Worm (Caenorhabditis elegans) whole organism, L3 larva: ENCODE data around the gene E02A10.4.

Source experiments
- R02D3.7 ChIP-seq: fragments of 150-350 bp; optimal IDR thresholded peaks from 2 replicates; lab custom pipeline; 2014; ENCODE audit warnings: missing biosample characterization, missing genetic modification characterization
- ZK546.5 ChIP-seq: sonication (generic microtip); optimal IDR thresholded peaks from 2 replicates; lab custom pipeline; 2017; ENCODE audit warnings: missing biosample characterization, missing genetic modification characterization
- ama-1 ChIP-seq: fragments of 150-350 bp; optimal IDR thresholded peaks from 2 replicates; lab custom pipeline; 2018
- ceh-16 ChIP-seq: sonication (generic microtip); optimal IDR thresholded peaks from 2 replicates; lab custom pipeline; 2017; ENCODE audit warnings: missing biosample characterization, missing genetic modification characterization
- ceh-28 ChIP-seq: fragments of 150-350 bp; optimal IDR thresholded peaks from 2 replicates; lab custom pipeline; 2014; ENCODE audit warnings: missing biosample characterization, missing genetic modification reagents, missing genetic modification characterization
- ceh-82 ChIP-seq: fragments of 150-350 bp; optimal IDR thresholded peaks from 2 replicates; lab custom pipeline; 2014; ENCODE audit warnings: missing biosample characterization, missing genetic modification characterization
- egl-5 ChIP-seq: fragments of 150-350 bp; optimal IDR thresholded peaks from 2 replicates; lab custom pipeline; 2017; ENCODE audit warnings: missing biosample characterization, missing genetic modification reagents, missing genetic modification characterization, inconsistent platforms
- elt-3 ChIP-seq, 3 experiments: fragments of 150-350 bp in 1 of 3; sonication (generic microtip) in 2 of 3; optimal IDR thresholded peaks; 2 replicates in 2 of 3; 4 replicates in 1 of 3; lab custom pipeline; 2014 to 2017; ENCODE audit warnings: missing biosample characterization in 3 of 3, missing genetic modification characterization in 3 of 3
- fkh-10 ChIP-seq: sonication (generic microtip); optimal IDR thresholded peaks from 2 replicates; lab custom pipeline; 2017; ENCODE audit warnings: missing biosample characterization, missing genetic modification reagents, missing genetic modification characterization
- fos-1 ChIP-seq: fragments of 150-350 bp; optimal IDR thresholded peaks from 2 replicates; lab custom pipeline; 2014; ENCODE audit warnings: missing biosample characterization, missing genetic modification characterization
- hmg-11 ChIP-seq: sonication (generic microtip); optimal IDR thresholded peaks from 2 replicates; lab custom pipeline; 2016; ENCODE audit warnings: missing genetic modification characterization, missing compliant biosample characterization
- lin-39 ChIP-seq: fragments of 150-350 bp; optimal IDR thresholded peaks from 2 replicates; lab custom pipeline; 2018; ENCODE audit warnings: missing biosample characterization, missing genetic modification reagents, missing genetic modification characterization
- mml-1 ChIP-seq: fragments of 150-350 bp; sonication (generic microtip); optimal IDR thresholded peaks from 3 replicates; lab custom pipeline; 2014; ENCODE audit warnings: missing biosample characterization, missing genetic modification characterization
- nfya-1 ChIP-seq: sonication (generic microtip); optimal IDR thresholded peaks from 2 replicates; lab custom pipeline; 2017; ENCODE audit warnings: missing genetic modification characterization, mild to moderate bottlenecking, missing compliant biosample characterization, antibody characterized with exemption, moderate library complexity; ENCODE audit not compliant: insufficient read depth
- nhr-11 ChIP-seq: fragments of 150-350 bp; optimal IDR thresholded peaks from 2 replicates; lab custom pipeline; 2014; ENCODE audit warnings: missing biosample characterization, missing genetic modification characterization
- nhr-23 ChIP-seq: fragments of 150-350 bp; optimal IDR thresholded peaks from 2 replicates; lab custom pipeline; 2014; ENCODE audit warnings: missing biosample characterization, missing genetic modification reagents, missing genetic modification characterization
- nhr-237 ChIP-seq: fragments of 150-350 bp; optimal IDR thresholded peaks from 2 replicates; lab custom pipeline; 2014; ENCODE audit warnings: missing biosample characterization, missing genetic modification characterization
- nhr-25 ChIP-seq: sonication (generic microtip); optimal IDR thresholded peaks from 2 replicates; lab custom pipeline; 2017; ENCODE audit warnings: missing biosample characterization, missing genetic modification characterization
- nhr-43 ChIP-seq: sonication (generic microtip); optimal IDR thresholded peaks from 2 replicates; lab custom pipeline; 2016; ENCODE audit warnings: mild to moderate bottlenecking, missing genetic modification characterization, missing compliant biosample characterization; ENCODE audit not compliant: poor library complexity, severe bottlenecking
- nhr-67 ChIP-seq: fragments of 150-350 bp; optimal IDR thresholded peaks from 2 replicates; lab custom pipeline; 2014; ENCODE audit warnings: missing biosample characterization, missing genetic modification characterization
- pqm-1 ChIP-seq: fragments of 150-350 bp; optimal IDR thresholded peaks from 2 replicates; lab custom pipeline; 2017; ENCODE audit warnings: missing biosample characterization, missing genetic modification characterization, inconsistent platforms
- snpc-4 ChIP-seq: fragments of 150-350 bp; optimal IDR thresholded peaks from 2 replicates; lab custom pipeline; 2014; ENCODE audit warnings: missing biosample characterization, missing genetic modification characterization
- unc-39 ChIP-seq: sonication (generic microtip); optimal IDR thresholded peaks from 4 replicates; lab custom pipeline; 2017; ENCODE audit warnings: missing biosample characterization, missing genetic modification characterization
- ztf-11 ChIP-seq: fragments of 150-350 bp; optimal IDR thresholded peaks from 2 replicates; lab custom pipeline; 2014; ENCODE audit warnings: missing biosample characterization, missing genetic modification characterization

The E02A10.4 gene

DNA sequence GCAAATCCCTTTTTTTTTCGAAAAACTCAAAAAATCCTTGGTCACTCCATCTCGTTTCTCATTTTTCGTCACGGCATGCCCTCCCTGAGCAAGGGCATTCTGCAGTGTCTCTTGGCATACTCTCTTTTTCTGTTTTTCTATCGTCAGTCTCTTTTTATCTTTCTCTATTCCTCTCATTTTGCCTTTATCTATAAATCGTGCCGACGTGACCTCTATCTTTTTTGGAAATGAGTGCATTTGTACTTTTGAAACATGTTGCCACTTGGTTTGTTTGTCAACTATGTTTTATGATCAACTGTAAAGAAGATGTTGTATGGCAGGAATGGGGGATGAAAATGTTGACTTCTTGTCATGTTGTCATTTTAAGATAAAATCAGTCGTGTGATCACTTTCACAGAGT lies 38.8 kb downstream of the E02A10.4 start (continued):
- no peak for TF ChIP-seq fos-1 (tag; lab: Kevin White, UChicago)
- TF ChIP-seq snpc-4 (tag; lab: Kevin White, UChicago) = peak; percentile 30
- TF ChIP-seq fkh-10 (GFP tag; lab: Kevin White, UChicago) = no peak
- peak; percentile 17 for TF ChIP-seq lin-39 (tag; lab: Kevin White, UChicago)
- peak; percentile 48 for TF ChIP-seq hmg-11
- TF ChIP-seq unc-39 (tag; lab: Kevin White, UChicago) = no peak
- TF ChIP-seq nhr-237 = no peak
- TF ChIP-seq ama-1 (lab: Kevin White, UChicago) = no peak

ce11 chrV:12526758-12527157 lies 41.0 kb downstream of the E02A10.4 start, which contains the start of gene F45D3.1:
TSS of gene F45D3.1 (plus strand) at chrV:12527058.
- TF ChIP-seq ceh-28 (tag; lab: Kevin White, UChicago) = no peak
- TF ChIP-seq elt-3 (tag; optimal IDR thresholded peaks at IDR 0.05; lab: Kevin White, UChicago) = no peak
- TF ChIP-seq R02D3.7 (tag; lab: Kevin White, UChicago) = no peak
- no peak for TF ChIP-seq mml-1
- TF ChIP-seq pqm-1 (tag; lab: Kevin White, UChicago) = no peak

- TF ChIP-seq nhr-43 (no peak), nhr-23 (tag; lab: Kevin White, UChicago) (peak; percentile 50)
Observed at ce11 chrV:12526124-12526523, 41.6 kb downstream of the E02A10.4 start.

DNA sequence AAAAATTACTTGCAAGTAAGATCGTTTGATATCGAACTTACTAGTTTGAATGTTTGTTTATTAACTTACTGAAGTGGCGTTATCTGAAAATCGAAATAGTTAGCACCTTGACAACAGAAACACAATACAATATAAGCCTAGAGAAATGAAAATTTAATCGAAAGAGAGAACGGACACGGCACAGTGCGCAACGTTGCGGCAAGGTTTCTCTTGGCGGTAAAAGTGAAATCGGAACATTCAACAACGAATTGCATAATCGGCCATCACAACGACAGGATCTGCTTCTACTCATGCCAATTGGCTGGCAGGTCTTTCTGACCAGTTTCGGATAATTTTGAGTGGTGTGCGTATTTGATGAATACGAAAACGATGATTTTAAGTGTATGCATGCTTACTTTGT lies 42.2 kb downstream of the E02A10.4 start, which contains the start of gene dyf-4:
TSS of gene dyf-4 (minus strand) at position 213 of the 400 bp plus-strand sequence.
- TF ChIP-seq nhr-11 (tag; lab: Kevin White, UChicago) (no peak), nhr-67 (tag; lab: Kevin White, UChicago) (no peak), nhr-25 (tag; lab: Kevin White, UChicago) (peak; percentile 27)

- TF ChIP-seq lin-39 (tag; lab: Kevin White, UChicago) (peak; percentile 59), ztf-11 (tag; lab: Kevin White, UChicago) (no peak), mml-1 (no peak), ceh-82 (tag; lab: Kevin White, UChicago) (no peak), nhr-43 (no peak), egl-5 (tag; lab: Kevin White, UChicago) (no peak), ceh-16 (tag; lab: Kevin White, UChicago) (no peak)
Observed at ce11 chrV:12523356-12523755, 44.4 kb downstream of the E02A10.4 start.

ce11 chrV:12518770-12519169 lies 49.0 kb downstream of the E02A10.4 start:
- TF ChIP-seq nfya-1 (tag; lab: Kevin White, UChicago) (peak; percentile 22), ceh-82 (tag; lab: Kevin White, UChicago) (no peak), egl-5 (tag; lab: Kevin White, UChicago) (peak; percentile 93), ZK546.5 (tag; lab: Kevin White, UChicago) (no peak), lin-39 (tag; lab: Kevin White, UChicago) (peak; percentile 47), ama-1 (lab: Kevin White, UChicago) (peak; percentile 4)
- TF ChIP-seq, all 47 proteins: peak for 4

DNA sequence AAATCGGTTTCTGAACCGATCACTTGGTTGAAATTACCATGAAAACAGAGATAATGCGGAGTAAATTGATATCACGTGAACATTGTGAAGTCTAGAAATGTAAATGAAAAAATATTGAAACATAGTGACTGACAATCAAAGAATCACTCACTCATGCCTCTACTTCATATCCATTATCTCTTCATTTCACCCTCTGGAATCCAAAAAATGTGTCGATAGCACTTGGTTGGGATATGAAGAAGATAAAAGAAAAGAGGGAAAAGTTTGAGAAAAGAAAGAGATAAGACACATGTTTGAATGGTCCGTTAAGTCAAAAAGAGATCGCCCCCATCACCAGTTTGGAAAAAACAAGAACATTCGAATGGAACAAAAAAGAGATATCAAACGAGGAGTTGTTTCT lies 50.0 kb downstream of the E02A10.4 start:
- peak; percentile 20 for TF ChIP-seq nfya-1 (tag; lab: Kevin White, UChicago)
- no peak for TF ChIP-seq ceh-28 (tag; lab: Kevin White, UChicago)

DNA sequence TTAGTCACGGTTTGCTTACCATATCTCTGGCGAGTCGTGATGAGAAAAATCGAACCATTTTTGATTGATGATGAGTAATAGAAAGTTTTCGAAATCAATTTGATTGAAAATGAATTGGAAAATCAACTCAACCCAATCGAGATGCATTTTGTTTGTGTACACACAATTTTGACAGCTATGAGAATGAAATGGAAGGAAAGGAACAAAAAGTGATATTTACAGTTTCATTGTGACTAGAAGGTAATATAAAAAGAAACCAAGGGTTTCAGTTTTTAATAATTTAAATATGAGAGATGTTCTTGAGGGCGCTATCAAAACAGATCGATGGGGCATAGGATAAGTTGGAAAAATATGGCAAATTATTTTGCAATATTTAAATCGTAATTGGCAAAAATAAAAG lies 50.6 kb downstream of the E02A10.4 start, which contains the start of gene cal-1:
TSS of gene cal-1 (minus strand) at position 101 of the 400 bp plus-strand sequence.
- TF ChIP-seq nhr-43 = no peak
